Worm (Caenorhabditis elegans) whole organism, L4 larva: Measurements from ENCODE around the gene T01C1.4.

ENCODE experiments used
- aha-1 ChIP-seq: fragments of 150-350 bp; peaks from one replicate; lab custom pipeline; 2014; ENCODE audit warnings: missing biosample characterization, missing genetic modification characterization
- ceh-20 ChIP-seq: fragments of 200-800 bp; sonication (Bioruptor generic); IDR thresholded peaks from 2 replicates; pipeline ENCODE4 v1.3.6; 2022; ENCODE audit warnings: missing genetic modification reagents, missing genetic modification characterization, missing compliant biosample characterization
- ceh-28 ChIP-seq: fragments of 150-350 bp; optimal IDR thresholded peaks from 2 replicates; lab custom pipeline; 2014; ENCODE audit warnings: missing biosample characterization, missing genetic modification reagents, missing genetic modification characterization
- egl-43 ChIP-seq: fragments of 200-800 bp; sonication (Bioruptor generic); IDR thresholded peaks from 2 replicates; pipeline ENCODE4 v1.3.6; 2022; ENCODE audit warnings: missing genetic modification reagents, missing genetic modification characterization, missing compliant biosample characterization
- jun-1 ChIP-seq: fragments of 150-350 bp; optimal IDR thresholded peaks from 2 replicates; lab custom pipeline; 2014; ENCODE audit warnings: missing biosample characterization, missing genetic modification reagents, missing genetic modification characterization
- lin-15B ChIP-seq: fragments of 150-350 bp; sonication (generic microtip); optimal IDR thresholded peaks from 3 replicates; lab custom pipeline; 2014; ENCODE audit warnings: missing biosample characterization, missing genetic modification characterization
- lir-3 ChIP-seq: sonication (generic microtip); optimal IDR thresholded peaks from 2 replicates; lab custom pipeline; 2016; ENCODE audit warnings: mild to moderate bottlenecking, missing genetic modification characterization, missing compliant biosample characterization
- madf-5 ChIP-seq, 2 experiments: fragments of 200-800 bp; sonication (Bioruptor generic); IDR thresholded peaks; 2 replicates each; pipeline ENCODE4 v1.3.6; 2022; ENCODE audit warnings: missing compliant biosample characterization in 2 of 2, missing genetic modification characterization in 2 of 2
- nhr-111 ChIP-seq: fragments of 200-800 bp; sonication (Bioruptor generic); optimal IDR thresholded peaks from 2 replicates; lab custom pipeline; 2018; ENCODE audit warnings: mild to moderate bottlenecking, missing genetic modification characterization, missing compliant biosample characterization
- nhr-25 ChIP-seq: sonication (generic microtip); optimal IDR thresholded peaks from 2 replicates; lab custom pipeline; 2017; ENCODE audit warnings: missing genetic modification characterization, mild to moderate bottlenecking, missing compliant biosample characterization, antibody characterized with exemption, moderate library complexity, borderline replicate concordance; ENCODE audit not compliant: insufficient read depth
- pha-4 ChIP-seq, 2 experiments: fragments of 150-350 bp in 1 of 2; fragments of 200-800 bp in 1 of 2; sonication (Bioruptor generic) in 1 of 2; IDR thresholded peaks in 1 of 2; optimal IDR thresholded peaks in 1 of 2; 2 replicates each; pipeline versions ENCODE4 v1.3.6 to Lab custom; 2014 to 2022; ENCODE audit warnings: missing genetic modification characterization in 2 of 2, missing genetic modification reagents in 2 of 2, missing biosample characterization in 1 of 2, missing compliant biosample characterization in 1 of 2
- pqm-1 ChIP-seq: sonication (generic microtip); optimal IDR thresholded peaks from 2 replicates; lab custom pipeline; 2017; ENCODE audit warnings: missing biosample characterization, missing genetic modification characterization
- snpc-4 ChIP-seq: fragments of 150-350 bp; optimal IDR thresholded peaks from 2 replicates; lab custom pipeline; 2014; ENCODE audit warnings: missing biosample characterization, missing genetic modification characterization
- unc-39 ChIP-seq: sonication (generic microtip); optimal IDR thresholded peaks from 2 replicates; lab custom pipeline; 2017; ENCODE audit warnings: missing biosample characterization, missing genetic modification characterization

ce11 chrX:10686487-10686886 lies 30.4 kb downstream of the T01C1.4 start:
- no peak for TF ChIP-seq ceh-20
- TF ChIP-seq pha-4 (GFP tag; IDR thresholded peaks at IDR 0.05; lab: Robert Waterston, UW): no peak
- TF ChIP-seq pha-4 (tag; optimal IDR thresholded peaks at IDR 0.05; lab: Kevin White, UChicago): no peak
- no peak for TF ChIP-seq unc-39
- TF ChIP-seq egl-43 (GFP tag; lab: Robert Waterston, UW): no peak
- no peak for TF ChIP-seq aha-1
- no peak for TF ChIP-seq pqm-1 (tag; lab: Kevin White, UChicago)
- no peak for TF ChIP-seq ceh-28 (tag; lab: Kevin White, UChicago)
- no peak for TF ChIP-seq nhr-111 (GFP tag; lab: Kevin White, UChicago)
- TF ChIP-seq nhr-25: peak; percentile 42
- TF ChIP-seq jun-1 (tag; lab: Kevin White, UChicago): no peak
- no peak for TF ChIP-seq madf-5 (GFP tag; IDR thresholded peaks at IDR 0.05; lab: Robert Waterston, UW)
- no peak for TF ChIP-seq lin-15B (tag; lab: Kevin White, UChicago)
- no peak for TF ChIP-seq lir-3 (tag; lab: Kevin White, UChicago)
- TF ChIP-seq snpc-4 (tag; lab: Kevin White, UChicago): no peak
